Worm (Caenorhabditis elegans): Measurements from ENCODE around the gene F41E6.15.

The F41E6.15 gene

DNA sequence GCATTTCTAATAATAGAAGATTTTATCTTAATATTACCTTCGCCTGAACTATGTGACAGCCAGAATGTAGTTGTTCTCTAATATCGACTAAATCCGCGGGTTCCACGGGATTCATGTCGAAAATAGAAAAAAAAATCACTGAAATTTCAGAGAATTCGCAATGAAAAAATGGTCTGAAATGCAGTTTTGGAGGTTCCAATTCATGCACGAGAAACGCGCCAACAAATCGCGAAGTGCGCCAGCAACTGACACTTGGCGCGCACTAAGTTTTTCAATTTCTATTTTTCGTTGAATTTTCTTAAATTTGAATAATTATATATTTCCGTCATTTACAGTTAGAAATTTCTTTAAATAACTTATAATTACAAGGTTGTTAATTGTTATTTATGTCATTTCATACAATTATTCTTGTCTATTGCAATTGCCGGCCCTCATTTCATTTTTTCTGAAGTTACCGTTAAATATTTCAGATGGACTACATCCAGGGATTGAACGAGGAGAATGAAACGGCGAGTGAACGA lies 32.6 kb downstream of the F41E6.15 start, which contains the start of the genes F25G6.9 and symk-1 (continued):
- no peak for TF ChIP-seq zfh-2 (GFP tag; conservative IDR thresholded peaks at IDR 0.05)
- peak; percentile 72 for TF ChIP-seq lin-40 (tag; optimal IDR thresholded peaks at IDR 0.05)
- TF ChIP-seq nfya-1 (tag; optimal IDR thresholded peaks at IDR 0.05; ENCODE audit: borderline replicate concordance, insufficient read depth): no peak
- no peak for TF ChIP-seq sea-2 (GFP tag; IDR thresholded peaks at IDR 0.05)
- TF ChIP-seq bed-1 (GFP tag; IDR thresholded peaks at IDR 0.05): no peak

DNA sequence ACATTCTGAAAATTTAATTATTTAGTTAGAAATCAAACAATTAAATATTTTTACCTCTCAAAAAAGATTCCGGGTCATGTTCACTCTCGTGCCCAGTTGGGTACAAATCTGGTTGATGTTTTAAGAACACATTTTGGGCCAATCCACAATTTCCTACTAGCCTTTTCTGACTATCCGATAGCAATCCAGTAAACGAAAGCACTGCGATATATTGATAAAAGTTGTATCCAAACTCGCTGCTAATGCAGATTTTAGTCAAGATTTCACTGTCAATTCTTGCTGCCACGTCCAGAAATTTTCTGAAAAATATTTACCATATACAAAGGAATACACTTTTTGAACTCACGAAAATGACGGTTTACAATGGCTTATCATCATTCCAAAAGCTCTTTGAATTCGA lies 33.4 kb downstream of the F41E6.15 start:
- no peak for TF ChIP-seq F57A8.1 (GFP tag; optimal IDR thresholded peaks at IDR 0.05)
- no peak for TF ChIP-seq lir-1 (GFP tag; conservative IDR thresholded peaks at IDR 0.05)
- TF ChIP-seq Y53G8AR.9 (GFP tag; conservative IDR thresholded peaks at IDR 0.05): no peak
- no peak for TF ChIP-seq F52B5.7 (tag; optimal IDR thresholded peaks at IDR 0.05)
- no peak for TF ChIP-seq let-526 (GFP tag; IDR thresholded peaks at IDR 0.05)
- TF ChIP-seq gei-17 (GFP tag; optimal IDR thresholded peaks at IDR 0.05): no peak
- no peak for TF ChIP-seq repo-1 (tag; optimal IDR thresholded peaks at IDR 0.05)
- TF ChIP-seq rpc-1 (optimal IDR thresholded peaks at IDR 0.05): no peak
- TF ChIP-seq rpc-1 (tag; optimal IDR thresholded peaks at IDR 0.05): no peak
- TF ChIP-seq ZK185.1 (tag; optimal IDR thresholded peaks at IDR 0.05; ENCODE audit: poor library complexity, severe bottlenecking): no peak
- TF ChIP-seq lsy-27 (tag; optimal IDR thresholded peaks at IDR 0.05; ENCODE audit: borderline replicate concordance, insufficient read depth): no peak
- TF ChIP-seq T07F8.4 (tag; optimal IDR thresholded peaks at IDR 0.05): no peak
- TF ChIP-seq B0336.3 (GFP tag; IDR thresholded peaks at IDR 0.05): no peak
- TF ChIP-seq Y53F4B.3 (GFP tag; IDR thresholded peaks at IDR 0.05): no peak
- TF ChIP-seq B0035.1 (tag; optimal IDR thresholded peaks at IDR 0.05): no peak
- TF ChIP-seq fkh-3 (tag; optimal IDR thresholded peaks at IDR 0.05): no peak
- TF ChIP-seq athp-1 (tag; optimal IDR thresholded peaks at IDR 0.05): no peak
- no peak for TF ChIP-seq snpc-4 (GFP tag; optimal IDR thresholded peaks at IDR 0.05)
- TF ChIP-seq snpc-4 (tag; optimal IDR thresholded peaks at IDR 0.05): no peak
- TF ChIP-seq nhr-80 (tag; optimal IDR thresholded peaks at IDR 0.05): no peak
- no peak for TF ChIP-seq lin-40 (tag; optimal IDR thresholded peaks at IDR 0.05)
- TF ChIP-seq snpc-1.3 (tag; optimal IDR thresholded peaks at IDR 0.05; ENCODE audit: insufficient read depth): no peak

DNA sequence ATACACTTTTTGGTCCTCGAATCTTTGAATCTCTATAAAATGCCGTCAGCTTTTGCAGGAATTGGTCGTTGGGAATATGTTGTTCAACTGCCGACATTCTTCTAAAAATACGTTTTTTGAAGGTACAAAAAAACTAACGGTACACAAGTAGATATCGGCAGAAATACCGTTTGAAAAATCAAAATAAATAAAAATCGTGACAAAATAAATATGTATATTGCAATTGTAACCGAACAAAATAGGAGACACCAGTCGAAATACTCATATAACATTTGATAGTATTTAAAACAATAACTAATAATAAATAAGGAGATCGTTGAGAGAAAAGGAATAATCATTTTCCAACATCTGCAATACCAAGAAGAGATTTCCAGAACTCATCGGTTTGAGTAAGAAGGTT lies 37.5 kb downstream of the F41E6.15 start, which contains the start of gene F25G6.8:
Gene F25G6.8 (minus strand): TSS at position 101 of the 400 bp plus-strand sequence.
- no peak for TF ChIP-seq ceh-58 (GFP tag; IDR thresholded peaks at IDR 0.05)
- TF ChIP-seq B0336.3 (GFP tag; IDR thresholded peaks at IDR 0.05): no peak
- TF ChIP-seq ceh-40 (GFP tag; IDR thresholded peaks at IDR 0.05): no peak
- no peak for TF ChIP-seq rcor-1 (GFP tag; IDR thresholded peaks at IDR 0.05)
- TF ChIP-seq F52B5.7 (tag; optimal IDR thresholded peaks at IDR 0.05): no peak
- TF ChIP-seq chd-7 (tag; optimal IDR thresholded peaks at IDR 0.05): no peak
- TF ChIP-seq unc-62 (GFP tag; optimal IDR thresholded peaks at IDR 0.05): no peak
- no peak for TF ChIP-seq ZK185.1 (tag; optimal IDR thresholded peaks at IDR 0.05; ENCODE audit: poor library complexity, severe bottlenecking)
- TF ChIP-seq madf-10 (tag; optimal IDR thresholded peaks at IDR 0.05): no peak
- TF ChIP-seq B0019.2 (GFP tag; conservative IDR thresholded peaks at IDR 0.05): no peak
- no peak for TF ChIP-seq C06A6.2 (GFP tag; conservative IDR thresholded peaks at IDR 0.05)
- no peak for TF ChIP-seq egl-44 (GFP tag; IDR thresholded peaks at IDR 0.05)
- no peak for TF ChIP-seq hmg-1.2 (GFP tag; IDR thresholded peaks at IDR 0.05)
- no peak for TF ChIP-seq ztf-25 (GFP tag; IDR thresholded peaks at IDR 0.05)
- no peak for TF ChIP-seq ekl-4 (GFP tag; IDR thresholded peaks at IDR 0.05)
- no peak for TF ChIP-seq madf-8 (GFP tag; conservative IDR thresholded peaks at IDR 0.05)
- no peak for TF ChIP-seq F57A8.1 (GFP tag; optimal IDR thresholded peaks at IDR 0.05)
